Fruit fly (Drosophila melanogaster): ENCODE results near the gene CG31524.

The CG31524 gene

DNA sequence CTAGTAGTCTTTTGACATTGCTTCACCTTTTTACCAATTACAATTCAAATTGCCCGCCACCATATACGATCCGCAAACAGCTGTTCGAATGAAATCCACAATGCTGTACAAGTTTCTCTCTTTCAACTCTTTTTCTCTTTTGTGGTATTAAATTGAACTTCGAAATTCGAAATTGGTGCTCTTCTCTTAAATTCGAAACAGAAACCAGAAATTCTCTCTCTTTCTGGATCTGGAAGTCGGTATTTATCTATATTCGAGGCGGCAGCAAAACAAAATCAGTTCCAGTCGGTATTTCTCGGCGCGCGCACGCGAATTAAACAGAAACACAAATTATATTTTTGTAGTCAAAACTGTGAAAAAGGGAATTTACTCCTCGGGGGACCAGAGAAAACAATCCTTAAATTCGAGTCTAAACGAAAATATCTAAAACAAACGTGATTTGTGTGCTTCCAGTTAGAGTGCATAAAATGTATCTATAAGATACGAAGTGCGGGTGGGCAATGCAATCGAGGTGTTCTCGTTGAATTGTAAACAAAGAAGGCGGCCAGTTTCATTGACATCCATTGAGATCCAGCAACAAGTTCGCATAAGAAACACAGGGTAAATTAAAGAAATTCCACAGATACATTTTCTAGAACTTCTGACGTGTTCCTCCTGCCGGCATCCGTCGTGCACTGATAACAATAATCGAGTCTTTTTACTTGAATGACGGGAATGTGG is 48.2 kb downstream of the CG31524 start, which contains the start of gene PH4alphaEFB (continued):
- TF ChIP-seq Opbp (GFP tag; IDR thresholded peaks at IDR 0.05; ENCODE audit: partially characterized antibody) (0 out of 3 replicates have a peak, but pooled peaks have one; percentile 22), Hr78 (GFP tag; optimal IDR thresholded peaks at IDR 0.05) (peak in 1 of 2 experiments; percentile 3), CG16815 (GFP tag; optimal IDR thresholded peaks at IDR 0.05) (no peak), CG34224 (GFP tag; IDR thresholded peaks at IDR 0.05; ENCODE audit: partially characterized antibody) (peak; percentile 75), CG12659 (GFP tag; optimal IDR thresholded peaks at IDR 0.05) (no peak), nom (GFP tag; optimal IDR thresholded peaks at IDR 0.05) (peak; percentile 57), BEAF-32 (GFP tag; optimal IDR thresholded peaks at IDR 0.05) (no peak), CG17359 (tag; optimal IDR thresholded peaks at IDR 0.05) (no peak), CG42726 (GFP tag; IDR thresholded peaks at IDR 0.05; ENCODE audit: partially characterized antibody) (no peak), gsb-n (tag; optimal IDR thresholded peaks at IDR 0.05) (peak; percentile 78), sens-2 (GFP tag; IDR thresholded peaks at IDR 0.05) (peak; percentile 33; the same call in 1 of the 2 replicates), D19A (tag; optimal IDR thresholded peaks at IDR 0.05) (peak; percentile 43), CG10431 (GFP tag; optimal IDR thresholded peaks at IDR 0.05) (peak; percentile 5), CG6854 (GFP tag; optimal IDR thresholded peaks at IDR 0.05) (no peak), CG16863 (GFP tag; optimal IDR thresholded peaks at IDR 0.05) (no peak), CG17568 (GFP tag; optimal IDR thresholded peaks at IDR 0.05) (peak; percentile 58), eyg (GFP tag; optimal IDR thresholded peaks at IDR 0.05) (no peak), fd96Cb (tag; optimal IDR thresholded peaks at IDR 0.05) (no peak), Atf6 (GFP tag; IDR thresholded peaks at IDR 0.05) (no peak), Scr (GFP tag; IDR thresholded peaks at IDR 0.05; ENCODE audit: partially characterized antibody) (no peak), insv (GFP tag; optimal IDR thresholded peaks at IDR 0.05) (peak in 1 of 2 experiments; percentile 51), Atf3 (GFP tag; optimal IDR thresholded peaks at IDR 0.05) (no peak), rib (GFP tag; IDR thresholded peaks at IDR 0.05) (no peak), pb (GFP tag; optimal IDR thresholded peaks at IDR 0.05) (no peak), gsb (GFP tag; IDR thresholded peaks at IDR 0.05) (no peak), CG15073 (GFP tag; optimal IDR thresholded peaks at IDR 0.05) (no peak), CG4617 (GFP tag; optimal IDR thresholded peaks at IDR 0.05; ENCODE audit: borderline replicate concordance) (no peak), pho (GFP tag; optimal IDR thresholded peaks at IDR 0.05) (no peak), tap (tag; optimal IDR thresholded peaks at IDR 0.05) (peak; percentile 5), CG2116 (GFP tag; optimal IDR thresholded peaks at IDR 0.05) (no peak), stc (GFP tag; IDR thresholded peaks at IDR 0.05) (no peak), CG3163 (GFP tag; optimal IDR thresholded peaks at IDR 0.05) (peak; percentile 99), schlank (tag; optimal IDR thresholded peaks at IDR 0.05) (no peak), CG6272 (GFP tag; IDR thresholded peaks at IDR 0.05) (no peak), hkb (optimal IDR thresholded peaks at IDR 0.05) (no peak), hkb (GFP tag; IDR thresholded peaks at IDR 0.05) (peak; percentile 34; the same call in 1 of the 2 replicates), Oli (tag; optimal IDR thresholded peaks at IDR 0.05) (no peak), CG34422 (GFP tag; IDR thresholded peaks at IDR 0.05) (peak; percentile 56; the same call in 2 of the 3 replicates), CG30020 (tag; optimal IDR thresholded peaks at IDR 0.05) (peak; percentile 7), dmrt99B (tag; optimal IDR thresholded peaks at IDR 0.05) (no peak), CG9876 (GFP tag; optimal IDR thresholded peaks at IDR 0.05) (no peak), otp (GFP tag; IDR thresholded peaks at IDR 0.05) (no peak), Antp (GFP tag; optimal IDR thresholded peaks at IDR 0.05) (no peak), sd (tag; optimal IDR thresholded peaks at IDR 0.05) (peak; percentile 57), CG32772 (GFP tag; IDR thresholded peaks at IDR 0.05) (no peak), CG7271 (tag; optimal IDR thresholded peaks at IDR 0.05) (no peak), E2f1 (GFP tag; IDR thresholded peaks at IDR 0.05) (no peak), Kr (GFP tag; optimal IDR thresholded peaks at IDR 0.05) (no peak), CG1792 (GFP tag; optimal IDR thresholded peaks at IDR 0.05) (no peak)

Data from whole organism, embryonic.